Worm (Caenorhabditis elegans) whole organism, L2 larva: Measurements from ENCODE around the gene C23F12.4.

Source experiments
- C34F6.9 ChIP-seq: fragments of 150-350 bp; optimal IDR thresholded peaks from 2 replicates; lab custom pipeline; 2014; ENCODE audit warnings: missing biosample characterization, missing genetic modification characterization
- F13H6.1 ChIP-seq: sonication (generic microtip); optimal IDR thresholded peaks from 2 replicates; lab custom pipeline; 2016; ENCODE audit warnings: missing genetic modification characterization, missing compliant biosample characterization
- R02D3.7 ChIP-seq: fragments of 150-350 bp; optimal IDR thresholded peaks from 2 replicates; lab custom pipeline; 2014; ENCODE audit warnings: missing biosample characterization, missing genetic modification characterization
- Y55F3AM.14 ChIP-seq: fragments of 200-800 bp; sonication (Bioruptor generic); optimal IDR thresholded peaks from 2 replicates; lab custom pipeline; 2018; ENCODE audit warnings: mild to moderate bottlenecking, missing genetic modification characterization, missing compliant biosample characterization
- ZK546.5 ChIP-seq: sonication (generic microtip); optimal IDR thresholded peaks from 2 replicates; lab custom pipeline; 2017; ENCODE audit warnings: missing biosample characterization, missing genetic modification characterization
- alr-1 ChIP-seq: fragments of 150-350 bp; optimal IDR thresholded peaks from 2 replicates; lab custom pipeline; 2014; ENCODE audit warnings: missing biosample characterization, missing genetic modification characterization
- aly-2 ChIP-seq: fragments of 150-350 bp; optimal IDR thresholded peaks from 2 replicates; lab custom pipeline; 2014; ENCODE audit warnings: missing biosample characterization, missing genetic modification characterization
- ama-1 ChIP-seq: fragments of 150-350 bp; optimal IDR thresholded peaks from 2 replicates; lab custom pipeline; 2018; ENCODE audit warnings: inconsistent platforms
- blmp-1 ChIP-seq: sonication (generic microtip); optimal IDR thresholded peaks from 2 replicates; lab custom pipeline; 2017; ENCODE audit warnings: missing genetic modification characterization, mild to moderate bottlenecking, missing compliant biosample characterization, antibody characterized with exemption, moderate library complexity; ENCODE audit not compliant: insufficient read depth
- ceh-16 ChIP-seq: fragments of 150-350 bp; optimal IDR thresholded peaks from 2 replicates; lab custom pipeline; 2014; ENCODE audit warnings: missing biosample characterization, missing genetic modification characterization
- ceh-82 ChIP-seq: fragments of 150-350 bp; optimal IDR thresholded peaks from 2 replicates; lab custom pipeline; 2014; ENCODE audit warnings: missing biosample characterization, missing genetic modification characterization
- crh-2 ChIP-seq: sonication (generic microtip); optimal IDR thresholded peaks from 2 replicates; lab custom pipeline; 2017; ENCODE audit warnings: missing biosample characterization, missing genetic modification characterization
- dmd-4 ChIP-seq: sonication (generic microtip); optimal IDR thresholded peaks from 2 replicates; lab custom pipeline; 2017; ENCODE audit warnings: missing biosample characterization, missing genetic modification characterization
- egl-27 ChIP-seq: sonication (generic microtip); optimal IDR thresholded peaks from 3 replicates; lab custom pipeline; 2017; ENCODE audit warnings: missing biosample characterization, missing genetic modification reagents, missing genetic modification characterization
- elt-1 ChIP-seq: fragments of 150-350 bp; optimal IDR thresholded peaks from 2 replicates; lab custom pipeline; 2014; ENCODE audit warnings: missing biosample characterization, missing genetic modification characterization
- elt-3 ChIP-seq: sonication (generic microtip); optimal IDR thresholded peaks from 2 replicates; lab custom pipeline; 2017; ENCODE audit warnings: missing biosample characterization, missing genetic modification characterization
- fos-1 ChIP-seq: fragments of 150-350 bp; optimal IDR thresholded peaks from 2 replicates; lab custom pipeline; 2014; ENCODE audit warnings: missing biosample characterization, missing genetic modification characterization
- gmeb-1 ChIP-seq: fragments of 150-350 bp; optimal IDR thresholded peaks from 2 replicates; lab custom pipeline; 2014; ENCODE audit warnings: missing biosample characterization, missing genetic modification characterization
- lin-11 ChIP-seq: fragments of 150-350 bp; sonication (generic microtip); optimal IDR thresholded peaks from 2 replicates; lab custom pipeline; 2014; ENCODE audit warnings: missing biosample characterization, missing genetic modification characterization, inconsistent platforms, mixed read lengths
- lin-13 ChIP-seq: fragments of 150-350 bp; optimal IDR thresholded peaks from 2 replicates; lab custom pipeline; 2014; ENCODE audit warnings: missing biosample characterization, missing genetic modification reagents, missing genetic modification characterization
- lin-39 ChIP-seq: fragments of 150-350 bp; optimal IDR thresholded peaks from 2 replicates; lab custom pipeline; 2014; ENCODE audit warnings: missing biosample characterization, missing genetic modification reagents, missing genetic modification characterization
- lsy-2 ChIP-seq, 2 experiments: fragments of 150-350 bp in 1 of 2; sonication (generic microtip) in 1 of 2; optimal IDR thresholded peaks; 2 replicates each; lab custom pipeline; 2014 to 2017; ENCODE audit warnings: missing biosample characterization in 2 of 2, missing genetic modification characterization in 2 of 2
- mab-5 ChIP-seq: fragments of 150-350 bp; optimal IDR thresholded peaks from 2 replicates; lab custom pipeline; 2014; ENCODE audit warnings: missing biosample characterization, missing genetic modification characterization
- mbf-1 ChIP-seq: sonication (generic microtip); optimal IDR thresholded peaks from 2 replicates; lab custom pipeline; 2017; ENCODE audit warnings: missing biosample characterization, missing genetic modification characterization
- mdl-1 ChIP-seq, 2 experiments: fragments of 150-350 bp in 1 of 2; sonication (generic microtip) in 1 of 2; optimal IDR thresholded peaks; 2 replicates each; lab custom pipeline; 2017; ENCODE audit warnings: missing biosample characterization in 2 of 2, missing genetic modification characterization in 2 of 2
- nhr-10 ChIP-seq: sonication (generic microtip); optimal IDR thresholded peaks from 2 replicates; lab custom pipeline; 2017; ENCODE audit warnings: missing biosample characterization, missing genetic modification characterization
- nhr-11 ChIP-seq: fragments of 150-350 bp; optimal IDR thresholded peaks from 2 replicates; lab custom pipeline; 2014; ENCODE audit warnings: missing biosample characterization, missing genetic modification characterization
- nhr-12 ChIP-seq: fragments of 150-350 bp; optimal IDR thresholded peaks from 2 replicates; lab custom pipeline; 2014; ENCODE audit warnings: missing biosample characterization, missing genetic modification characterization
- nhr-129 ChIP-seq: fragments of 150-350 bp; optimal IDR thresholded peaks from 2 replicates; lab custom pipeline; 2014; ENCODE audit warnings: missing biosample characterization, missing genetic modification characterization
- nhr-21 ChIP-seq: fragments of 150-350 bp; optimal IDR thresholded peaks from 2 replicates; lab custom pipeline; 2014; ENCODE audit warnings: missing biosample characterization, missing genetic modification characterization
- nhr-23 ChIP-seq: fragments of 150-350 bp; optimal IDR thresholded peaks from 2 replicates; lab custom pipeline; 2014; ENCODE audit warnings: missing biosample characterization, missing genetic modification reagents, missing genetic modification characterization
- nhr-237 ChIP-seq: fragments of 150-350 bp; optimal IDR thresholded peaks from 2 replicates; lab custom pipeline; 2014; ENCODE audit warnings: missing biosample characterization, missing genetic modification characterization
- nhr-25 ChIP-seq: fragments of 150-350 bp; sonication (generic microtip); optimal IDR thresholded peaks from 3 replicates; lab custom pipeline; 2014; ENCODE audit warnings: missing biosample characterization, missing genetic modification characterization
- nhr-6 ChIP-seq: fragments of 150-350 bp; optimal IDR thresholded peaks from 2 replicates; lab custom pipeline; 2014; ENCODE audit warnings: missing biosample characterization, missing genetic modification characterization
- nhr-77 ChIP-seq: fragments of 150-350 bp; optimal IDR thresholded peaks from 2 replicates; lab custom pipeline; 2014; ENCODE audit warnings: missing biosample characterization, missing genetic modification characterization
- peb-1 ChIP-seq: fragments of 150-350 bp; optimal IDR thresholded peaks from 2 replicates; lab custom pipeline; 2014; ENCODE audit warnings: missing biosample characterization, missing genetic modification characterization
- sem-4 ChIP-seq: fragments of 150-350 bp; optimal IDR thresholded peaks from 2 replicates; lab custom pipeline; 2014; ENCODE audit warnings: missing biosample characterization, missing genetic modification reagents, missing genetic modification characterization
- skn-1 ChIP-seq: sonication (generic microtip); optimal IDR thresholded peaks from 2 replicates; lab custom pipeline; 2017; ENCODE audit warnings: missing biosample characterization, missing genetic modification characterization
- sma-3 ChIP-seq: sonication (generic microtip); optimal IDR thresholded peaks from 2 replicates; lab custom pipeline; 2016; ENCODE audit warnings: missing genetic modification reagents, missing genetic modification characterization, missing compliant biosample characterization
- sma-9 ChIP-seq, 2 experiments: fragments of 150-350 bp in 1 of 2; sonication (generic microtip) in 1 of 2; optimal IDR thresholded peaks; 2 replicates each; lab custom pipeline; 2014 to 2016; ENCODE audit warnings: missing genetic modification characterization in 2 of 2, mild to moderate bottlenecking in 1 of 2, missing biosample characterization in 1 of 2, missing compliant biosample characterization in 1 of 2, missing genetic modification reagents in 1 of 2, moderate library complexity in 1 of 2
- snpc-4 ChIP-seq: fragments of 150-350 bp; optimal IDR thresholded peaks from 2 replicates; lab custom pipeline; 2014; ENCODE audit warnings: missing biosample characterization, missing genetic modification characterization
- unc-39 ChIP-seq: fragments of 150-350 bp; optimal IDR thresholded peaks from 2 replicates; lab custom pipeline; 2014; ENCODE audit warnings: missing biosample characterization, missing genetic modification characterization
- unc-55 ChIP-seq: fragments of 150-350 bp; sonication (generic microtip); optimal IDR thresholded peaks from 3 replicates; lab custom pipeline; 2014; ENCODE audit warnings: missing biosample characterization, missing genetic modification reagents, missing genetic modification characterization
- unc-62 ChIP-seq: fragments of 150-350 bp; optimal IDR thresholded peaks from 2 replicates; lab custom pipeline; 2014; ENCODE audit warnings: missing biosample characterization, missing genetic modification reagents, missing genetic modification characterization
- zag-1 ChIP-seq: fragments of 150-350 bp; optimal IDR thresholded peaks from 2 replicates; lab custom pipeline; 2014; ENCODE audit warnings: missing biosample characterization, missing genetic modification characterization
- ztf-1 ChIP-seq: fragments of 200-800 bp; sonication (Bioruptor generic); conservative IDR thresholded peaks from 2 replicates; pipeline ENCODE4 v1.3.6; 2022; ENCODE audit warnings: missing genetic modification characterization, missing compliant biosample characterization
- ztf-11 ChIP-seq: sonication (generic microtip); optimal IDR thresholded peaks from 2 replicates; lab custom pipeline; 2017; ENCODE audit warnings: missing biosample characterization, missing genetic modification characterization
- ztf-4 ChIP-seq: fragments of 150-350 bp; optimal IDR thresholded peaks from 2 replicates; lab custom pipeline; 2014; ENCODE audit warnings: missing biosample characterization, missing genetic modification characterization

Gene C23F12.4

ce11 chrX:9338375-9338774 lies 48.8 kb upstream of the C23F12.4 start, which contains the start of gene apa-2:
apa-2 (plus strand) TSS chrX:9338675.
- TF ChIP-seq nhr-11 (no peak), Y55F3AM.14 (GFP tag; lab: Kevin White, UChicago) (no peak), sma-3 (GFP tag; lab: Kevin White, UChicago) (no peak), egl-27 (tag; lab: Kevin White, UChicago) (no peak), sem-4 (tag; lab: Kevin White, UChicago) (no peak), dmd-4 (tag; lab: Kevin White, UChicago) (no peak), nhr-23 (tag; lab: Kevin White, UChicago) (no peak), nhr-237 (tag; lab: Kevin White, UChicago) (no peak), lin-11 (tag; lab: Kevin White, UChicago) (no peak), ztf-1 (GFP tag; lab: Robert Waterston, UW) (no peak), gmeb-1 (tag; lab: Kevin White, UChicago) (no peak), sma-9 (GFP tag; optimal IDR thresholded peaks at IDR 0.05; lab: Kevin White, UChicago) (no peak), sma-9 (tag; optimal IDR thresholded peaks at IDR 0.05; lab: Kevin White, UChicago) (no peak), F13H6.1 (no peak), aly-2 (tag; lab: Kevin White, UChicago) (no peak), ama-1 (no peak), nhr-12 (no peak), skn-1 (tag; lab: Kevin White, UChicago) (no peak), elt-3 (tag; lab: Kevin White, UChicago) (no peak)
- TF ChIP-seq, all 48 proteins: peak for 0

ce11 chrX:9347380-9347979 lies 39.7 kb upstream of the C23F12.4 start, which contains the start of gene oga-1:
oga-1 (minus strand) TSS chrX:9347430.
- TF ChIP-seq crh-2 (tag; lab: Kevin White, UChicago) (peak; percentile 92), nhr-23 (tag; lab: Kevin White, UChicago) (no peak), nhr-77 (tag; lab: Kevin White, UChicago) (no peak), mdl-1 (tag; optimal IDR thresholded peaks at IDR 0.05; lab: Kevin White, UChicago) (peak; percentile 87 to 88), R02D3.7 (no peak), ztf-1 (GFP tag; lab: Robert Waterston, UW) (no peak), snpc-4 (tag; lab: Kevin White, UChicago) (no peak), ztf-4 (tag; lab: Kevin White, UChicago) (peak; percentile 54), nhr-129 (tag; lab: Kevin White, UChicago) (peak; percentile 95), ceh-82 (tag; lab: Kevin White, UChicago) (no peak), ztf-11 (tag; lab: Kevin White, UChicago) (no peak), aly-2 (tag; lab: Kevin White, UChicago) (no peak), ZK546.5 (tag; lab: Kevin White, UChicago) (no peak), alr-1 (tag; lab: Kevin White, UChicago) (no peak), nhr-21 (tag; lab: Kevin White, UChicago) (peak; percentile 60), unc-55 (peak; percentile 71), nhr-11 (no peak), sem-4 (tag; lab: Kevin White, UChicago) (peak; percentile 11), lsy-2 (tag; optimal IDR thresholded peaks at IDR 0.05; lab: Kevin White, UChicago) (peak in 1 of 2 experiments; percentile 83), fos-1 (tag; lab: Kevin White, UChicago) (peak; percentile 77), mbf-1 (tag; lab: Kevin White, UChicago) (no peak), ceh-16 (no peak), unc-39 (tag; lab: Kevin White, UChicago) (no peak), nhr-237 (tag; lab: Kevin White, UChicago) (no peak), lin-11 (tag; lab: Kevin White, UChicago) (peak; percentile 33), peb-1 (tag; lab: Kevin White, UChicago) (no peak), C34F6.9 (tag; lab: Kevin White, UChicago) (peak; percentile 94), ama-1 (no peak), zag-1 (tag; lab: Kevin White, UChicago) (peak; percentile 4), nhr-10 (tag; lab: Kevin White, UChicago) (no peak), blmp-1 (peak; percentile 24), skn-1 (tag; lab: Kevin White, UChicago) (no peak), lin-39 (no peak), F13H6.1 (no peak), elt-3 (tag; lab: Kevin White, UChicago) (no peak), unc-62 (GFP tag; lab: Kevin White, UChicago) (no peak), mab-5 (tag; lab: Kevin White, UChicago) (peak; percentile 39), gmeb-1 (tag; lab: Kevin White, UChicago) (no peak), nhr-25 (tag; lab: Kevin White, UChicago) (peak; percentile 73), nhr-12 (no peak), sma-9 (GFP tag; optimal IDR thresholded peaks at IDR 0.05; lab: Kevin White, UChicago) (peak; percentile 70), sma-9 (tag; optimal IDR thresholded peaks at IDR 0.05; lab: Kevin White, UChicago) (no peak), sma-3 (GFP tag; lab: Kevin White, UChicago) (no peak), Y55F3AM.14 (GFP tag; lab: Kevin White, UChicago) (no peak), nhr-6 (tag; lab: Kevin White, UChicago) (peak; percentile 11), dmd-4 (tag; lab: Kevin White, UChicago) (no peak), egl-27 (tag; lab: Kevin White, UChicago) (peak; percentile 18), elt-1 (no peak), lin-13 (GFP tag; lab: Kevin White, UChicago) (peak; percentile 60)
